Worm (Caenorhabditis elegans): ENCODE results near the gene F54D5.23.

Gene F54D5.23

DNA sequence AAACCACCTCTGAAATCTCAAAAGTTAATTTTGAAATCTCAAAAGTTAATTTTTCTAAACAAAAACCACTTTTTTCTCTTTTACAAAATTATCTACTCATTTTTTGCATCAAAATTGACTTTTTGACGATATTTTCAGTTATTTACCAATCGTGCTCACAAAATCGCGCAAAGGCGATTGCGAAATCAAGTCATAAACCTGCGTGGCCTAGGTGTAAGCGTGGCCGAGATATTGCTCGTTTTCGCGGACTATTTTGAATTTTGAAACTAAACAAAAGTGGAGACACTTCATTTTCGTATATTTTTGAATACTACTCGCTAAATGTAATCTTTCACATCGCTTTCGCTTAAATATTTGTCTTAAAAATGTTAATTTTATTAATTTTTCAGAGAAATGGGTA lies 9.2 kb upstream of the F54D5.23 start, which contains the start of gene smc-6:
smc-6 (plus strand) TSS at position 390 of the 400 bp plus-strand sequence.
- TF ChIP-seq sea-1 (GFP tag; conservative IDR thresholded peaks at IDR 0.05) (no peak), flt-1 (GFP tag; IDR thresholded peaks at IDR 0.05) (no peak), ceh-36 (tag; optimal IDR thresholded peaks at IDR 0.05) (no peak), ceh-13 (GFP tag; optimal IDR thresholded peaks at IDR 0.05) (no peak), hmg-4 (GFP tag; optimal IDR thresholded peaks at IDR 0.05) (no peak), aly-1 (tag; optimal IDR thresholded peaks at IDR 0.05) (no peak), ama-1 (optimal IDR thresholded peaks at IDR 0.05) (no peak), tbx-11 (GFP tag; IDR thresholded peaks at IDR 0.05) (no peak), hnd-1 (tag; optimal IDR thresholded peaks at IDR 0.05) (no peak), F13C5.2 (tag; optimal IDR thresholded peaks at IDR 0.05) (no peak), hmbx-1 (tag; optimal IDR thresholded peaks at IDR 0.05) (no peak), tbx-37 (GFP tag; conservative IDR thresholded peaks at IDR 0.05) (no peak), scrt-1 (GFP tag; IDR thresholded peaks at IDR 0.05) (no peak), pes-1 (GFP tag; IDR thresholded peaks at IDR 0.05) (no peak), ets-7 (tag; optimal IDR thresholded peaks at IDR 0.05) (no peak), tra-4 (tag; optimal IDR thresholded peaks at IDR 0.05) (no peak), B0310.2 (tag; optimal IDR thresholded peaks at IDR 0.05) (no peak)

DNA sequence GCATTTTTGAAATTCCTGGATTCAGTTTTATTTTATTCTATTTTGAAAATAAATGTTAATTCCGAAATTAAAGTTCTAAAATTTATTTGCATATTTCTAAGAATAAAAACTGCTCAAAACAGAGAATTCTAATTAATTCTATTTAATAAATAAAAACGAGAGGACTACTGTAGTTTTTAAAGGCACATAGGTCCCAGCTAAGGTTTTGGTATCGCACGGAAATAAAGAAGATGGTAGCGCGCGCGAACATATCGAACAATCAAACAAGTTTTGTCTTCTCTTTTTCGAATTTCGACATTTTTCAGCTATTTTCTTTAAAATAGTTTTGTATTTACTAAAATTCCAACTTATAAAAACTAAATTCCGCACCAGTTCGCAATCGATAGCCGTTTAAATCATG lies 8.8 kb upstream of the F54D5.23 start:
- no peak for TF ChIP-seq aly-1 (tag; optimal IDR thresholded peaks at IDR 0.05)
- no peak for TF ChIP-seq hmbx-1 (tag; optimal IDR thresholded peaks at IDR 0.05)
- TF ChIP-seq scrt-1 (GFP tag; IDR thresholded peaks at IDR 0.05) = no peak
- no peak for TF ChIP-seq tra-4 (tag; optimal IDR thresholded peaks at IDR 0.05)
- TF ChIP-seq hnd-1 (tag; optimal IDR thresholded peaks at IDR 0.05) = no peak
- TF ChIP-seq sea-1 (GFP tag; conservative IDR thresholded peaks at IDR 0.05) = no peak
- TF ChIP-seq hmg-4 (GFP tag; optimal IDR thresholded peaks at IDR 0.05) = no peak
- TF ChIP-seq ceh-36 (tag; optimal IDR thresholded peaks at IDR 0.05) = no peak
- no peak for TF ChIP-seq tbx-37 (GFP tag; conservative IDR thresholded peaks at IDR 0.05)
- TF ChIP-seq B0310.2 (tag; optimal IDR thresholded peaks at IDR 0.05) = no peak
- no peak for TF ChIP-seq flt-1 (GFP tag; IDR thresholded peaks at IDR 0.05)
- TF ChIP-seq ceh-13 (GFP tag; optimal IDR thresholded peaks at IDR 0.05) = no peak

DNA sequence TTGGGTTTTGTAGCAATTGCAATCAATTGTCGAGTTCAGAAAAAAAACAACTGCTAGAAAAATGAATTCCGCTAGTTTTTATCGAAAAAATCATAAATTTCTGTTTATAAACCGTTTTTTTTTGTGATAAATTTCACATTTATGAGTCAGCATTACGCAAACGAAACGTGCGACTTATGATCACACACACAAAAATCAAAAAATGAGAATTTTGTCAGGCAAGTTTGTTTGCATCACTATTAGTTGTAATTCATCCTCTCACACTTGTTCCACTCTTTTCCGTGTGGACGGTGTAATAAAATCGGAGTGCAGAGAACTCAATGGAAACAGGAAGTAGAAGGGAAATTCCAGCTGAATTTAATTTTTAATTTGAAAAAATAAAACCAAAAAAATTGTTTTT lies 8.3 kb upstream of the F54D5.23 start, which contains the start of gene pcs-1:
pcs-1 (minus strand) TSS at position 344 of the 400 bp plus-strand sequence.
- TF ChIP-seq hmbx-1 (tag; optimal IDR thresholded peaks at IDR 0.05) (no peak), ama-1 (optimal IDR thresholded peaks at IDR 0.05) (no peak), aly-1 (tag; optimal IDR thresholded peaks at IDR 0.05) (no peak), scrt-1 (GFP tag; IDR thresholded peaks at IDR 0.05) (no peak), tbx-37 (GFP tag; conservative IDR thresholded peaks at IDR 0.05) (no peak), ceh-36 (tag; optimal IDR thresholded peaks at IDR 0.05) (no peak)

DNA sequence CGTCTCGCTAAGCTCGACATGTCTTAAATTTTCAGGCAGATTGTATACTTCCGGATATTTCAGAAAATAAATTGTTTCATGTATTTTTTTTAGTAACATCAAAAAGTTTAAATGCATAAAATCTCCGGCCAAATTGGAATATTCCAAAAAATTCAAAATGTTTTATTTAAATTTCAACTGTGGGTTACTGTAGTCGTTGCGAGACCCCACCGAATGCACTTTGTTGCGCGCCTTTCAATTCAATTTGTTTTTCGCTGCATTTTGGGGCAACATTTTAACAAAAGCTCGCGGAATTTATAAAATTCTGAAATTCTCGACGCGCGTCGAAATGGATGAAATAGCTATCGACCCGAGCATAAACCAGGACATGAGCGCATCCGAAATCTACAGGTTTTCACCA lies 3.9 kb upstream of the F54D5.23 start, which contains the start of gene F54D5.2:
F54D5.2 (plus strand) TSS at position 237 of the 400 bp plus-strand sequence.
- no peak for TF ChIP-seq B0310.2 (tag; optimal IDR thresholded peaks at IDR 0.05)
- TF ChIP-seq hmbx-1 (tag; optimal IDR thresholded peaks at IDR 0.05) = no peak
- no peak for TF ChIP-seq hnd-1 (tag; optimal IDR thresholded peaks at IDR 0.05)
- TF ChIP-seq ceh-36 (tag; optimal IDR thresholded peaks at IDR 0.05) = no peak
- no peak for TF ChIP-seq tra-4 (tag; optimal IDR thresholded peaks at IDR 0.05)
- TF ChIP-seq pes-1 (GFP tag; IDR thresholded peaks at IDR 0.05) = no peak
- TF ChIP-seq ets-7 (tag; optimal IDR thresholded peaks at IDR 0.05) = no peak
- no peak for TF ChIP-seq tbx-11 (GFP tag; IDR thresholded peaks at IDR 0.05)
- TF ChIP-seq scrt-1 (GFP tag; IDR thresholded peaks at IDR 0.05) = no peak
- no peak for TF ChIP-seq hmg-4 (GFP tag; optimal IDR thresholded peaks at IDR 0.05)

DNA sequence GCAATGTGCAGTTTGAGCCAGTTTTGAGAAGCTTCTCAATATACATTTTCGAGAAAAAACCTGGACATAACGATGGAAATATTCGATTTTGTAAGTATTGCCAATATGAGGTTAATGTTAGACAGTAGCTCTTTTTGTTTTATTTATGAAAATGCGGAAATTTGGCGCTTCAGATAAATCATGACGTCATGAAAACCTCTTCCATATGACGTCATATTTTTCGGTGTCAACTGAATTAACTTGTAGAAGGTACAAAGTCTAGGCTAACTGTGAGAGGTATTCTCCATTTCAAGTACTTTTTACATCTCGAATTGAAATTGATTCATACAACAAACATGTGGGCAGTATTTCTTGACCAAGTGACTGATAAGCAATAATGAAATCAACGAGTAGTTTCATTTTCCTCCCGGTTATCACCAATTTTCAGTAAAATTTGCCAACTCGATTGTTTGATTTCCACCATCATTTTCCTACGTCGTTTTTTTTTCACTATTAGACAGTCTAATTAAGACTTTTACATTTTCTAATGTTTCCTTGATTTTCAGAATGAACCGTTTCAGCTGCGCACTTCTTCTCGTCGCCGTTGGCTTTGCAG lies 2.3 kb upstream of the F54D5.23 start, which contains the start of gene F54D5.3:
F54D5.3 (plus strand) TSS at position 546 of the 595 bp plus-strand sequence.
- TF ChIP-seq pes-1 (GFP tag; IDR thresholded peaks at IDR 0.05) (no peak), ceh-13 (GFP tag; optimal IDR thresholded peaks at IDR 0.05) (no peak), hmg-4 (GFP tag; optimal IDR thresholded peaks at IDR 0.05) (no peak), tbx-37 (GFP tag; conservative IDR thresholded peaks at IDR 0.05) (no peak), tbx-11 (GFP tag; IDR thresholded peaks at IDR 0.05) (no peak), aly-1 (tag; optimal IDR thresholded peaks at IDR 0.05) (no peak), hnd-1 (tag; optimal IDR thresholded peaks at IDR 0.05) (no peak), flt-1 (GFP tag; IDR thresholded peaks at IDR 0.05) (no peak), sea-1 (GFP tag; conservative IDR thresholded peaks at IDR 0.05) (no peak), ama-1 (optimal IDR thresholded peaks at IDR 0.05) (no peak), F13C5.2 (tag; optimal IDR thresholded peaks at IDR 0.05) (no peak), scrt-1 (GFP tag; IDR thresholded peaks at IDR 0.05) (no peak), ceh-36 (tag; optimal IDR thresholded peaks at IDR 0.05) (no peak), ets-7 (tag; optimal IDR thresholded peaks at IDR 0.05) (no peak), B0310.2 (tag; optimal IDR thresholded peaks at IDR 0.05) (no peak)

DNA sequence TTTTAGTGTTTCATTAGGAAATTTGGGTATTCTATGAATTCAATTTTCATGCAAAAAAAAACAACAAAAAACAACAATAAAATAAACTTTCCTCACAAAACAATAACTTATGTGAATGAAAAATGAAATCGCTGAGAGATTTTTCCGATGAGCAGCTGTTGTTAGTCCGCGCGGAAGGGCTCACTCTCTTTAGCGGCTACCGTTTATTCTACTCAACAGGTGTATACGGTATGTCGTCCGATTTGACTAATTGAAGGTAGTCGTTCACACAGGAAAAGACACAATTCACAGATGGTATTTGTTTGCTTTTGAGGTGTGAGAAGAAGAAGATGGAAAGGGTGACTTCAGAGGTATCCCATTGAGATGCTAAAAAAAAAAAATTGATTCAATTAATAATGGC lies 417 bp downstream of the F54D5.23 start:
- TF ChIP-seq tbx-37 (GFP tag; conservative IDR thresholded peaks at IDR 0.05) = no peak
- TF ChIP-seq aly-1 (tag; optimal IDR thresholded peaks at IDR 0.05) = no peak
- no peak for TF ChIP-seq ets-7 (tag; optimal IDR thresholded peaks at IDR 0.05)
- no peak for TF ChIP-seq flt-1 (GFP tag; IDR thresholded peaks at IDR 0.05)
- TF ChIP-seq scrt-1 (GFP tag; IDR thresholded peaks at IDR 0.05) = no peak
- TF ChIP-seq ceh-13 (GFP tag; optimal IDR thresholded peaks at IDR 0.05) = no peak
- no peak for TF ChIP-seq sea-1 (GFP tag; conservative IDR thresholded peaks at IDR 0.05)
- no peak for TF ChIP-seq pes-1 (GFP tag; IDR thresholded peaks at IDR 0.05)
- no peak for TF ChIP-seq tbx-11 (GFP tag; IDR thresholded peaks at IDR 0.05)
- no peak for TF ChIP-seq tra-4 (tag; optimal IDR thresholded peaks at IDR 0.05)
- no peak for TF ChIP-seq F13C5.2 (tag; optimal IDR thresholded peaks at IDR 0.05)
- TF ChIP-seq B0310.2 (tag; optimal IDR thresholded peaks at IDR 0.05) = no peak
- no peak for TF ChIP-seq ceh-36 (tag; optimal IDR thresholded peaks at IDR 0.05)
- TF ChIP-seq hmbx-1 (tag; optimal IDR thresholded peaks at IDR 0.05) = no peak
- TF ChIP-seq ama-1 (optimal IDR thresholded peaks at IDR 0.05) = no peak
- TF ChIP-seq hmg-4 (GFP tag; optimal IDR thresholded peaks at IDR 0.05) = no peak
- no peak for TF ChIP-seq hnd-1 (tag; optimal IDR thresholded peaks at IDR 0.05)
